Fruit fly (Drosophila melanogaster) whole organism, adult: ENCODE measurements around the gene CG10588.
A peak's percentile ranks its signal among the peaks of the same experiment; 100 is the strongest.

Experiments used
- CG5204 ChIP-seq: fragments of 200-800 bp; sonication (Bioruptor generic); optimal IDR thresholded peaks from 2 replicates; lab custom pipeline; 2016; ENCODE audit warnings: missing biosample characterization, missing genetic modification characterization
- Hr96 ChIP-seq: fragments of 200-800 bp; sonication (Bioruptor generic); optimal IDR thresholded peaks from 2 replicates; lab custom pipeline; 2016; ENCODE audit warnings: missing biosample characterization, missing genetic modification characterization
- ovo ChIP-seq: fragments of 200-800 bp; sonication (Bioruptor generic); optimal IDR thresholded peaks from 2 replicates; lab custom pipeline; 2016; ENCODE audit warnings: missing biosample characterization, missing genetic modification characterization

dm6 chr3L:20923030-20923591 lies 33.6 kb upstream of the CG10588 start:
- peak; percentile 7 for TF ChIP-seq Hr96 (GFP tag; lab: Kevin White, UChicago)
- no peak for TF ChIP-seq CG5204 (GFP tag; lab: Kevin White, UChicago)
- TF ChIP-seq ovo (GFP tag; lab: Kevin White, UChicago), result no peak
